Worm (Caenorhabditis elegans): Measurements from ENCODE around the gene acd-4.

DNA sequence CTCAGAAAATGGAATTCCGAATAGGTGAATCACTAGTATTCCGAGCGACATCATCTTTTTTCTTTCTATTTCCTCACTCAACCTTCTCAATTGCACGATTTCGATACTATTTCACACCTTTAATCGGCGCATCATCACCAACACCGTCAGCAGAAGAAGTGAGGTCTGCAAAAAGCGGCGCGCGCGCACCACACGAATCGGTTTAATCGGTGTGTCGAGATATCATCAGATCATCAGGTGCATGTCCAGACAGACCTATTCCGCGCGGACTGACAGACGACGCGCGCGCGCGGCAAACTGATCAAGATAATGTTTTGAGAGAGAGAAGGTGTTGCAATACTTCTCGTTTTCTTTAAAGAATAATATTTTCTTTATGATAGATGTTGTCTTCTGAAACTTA is 22.5 kb downstream of the acd-4 start:
- TF ChIP-seq tbx-2 (tag; optimal IDR thresholded peaks at IDR 0.05) = no peak
- no peak for TF ChIP-seq fkh-10 (GFP tag; optimal IDR thresholded peaks at IDR 0.05)
- no peak for TF ChIP-seq nhr-77 (tag; optimal IDR thresholded peaks at IDR 0.05)
- no peak for TF ChIP-seq nhr-47 (tag; optimal IDR thresholded peaks at IDR 0.05)
- TF ChIP-seq nhr-71 (tag; optimal IDR thresholded peaks at IDR 0.05) = peak; percentile 1
- TF ChIP-seq isw-1 (GFP tag; IDR thresholded peaks at IDR 0.05) = no peak
- TF ChIP-seq dpl-1 (GFP tag; optimal IDR thresholded peaks at IDR 0.05) = no peak
- TF ChIP-seq pax-3 (tag; optimal IDR thresholded peaks at IDR 0.05) = no peak

Measured in whole organism, L1 larva.